Worm (Caenorhabditis elegans) whole organism, mixed stage, embryonic: ENCODE data around the gene F21H12.3.

ENCODE experiments used
- M03D4.4 ChIP-seq: sonication (generic microtip); optimal IDR thresholded peaks from 2 replicates; lab custom pipeline; 2017; ENCODE audit warnings: mild to moderate bottlenecking, missing genetic modification characterization, missing compliant biosample characterization
- blmp-1 ChIP-seq: fragments of 150-350 bp; optimal IDR thresholded peaks from 2 replicates; lab custom pipeline; 2014; ENCODE audit warnings: missing biosample characterization, missing genetic modification characterization
- ceh-43 ChIP-seq: fragments of 200-800 bp; sonication (Bioruptor generic); optimal IDR thresholded peaks from 2 replicates; lab custom pipeline; 2018; ENCODE audit warnings: mild to moderate bottlenecking, missing genetic modification characterization, moderate library complexity, missing compliant biosample characterization
- ceh-83 ChIP-seq: fragments of 200-800 bp; sonication (Bioruptor generic); optimal IDR thresholded peaks from 2 replicates; lab custom pipeline; 2018; ENCODE audit warnings: mild to moderate bottlenecking, missing genetic modification characterization, missing compliant biosample characterization
- ces-1 ChIP-seq: fragments of 150-350 bp; optimal IDR thresholded peaks from 2 replicates; lab custom pipeline; 2014; ENCODE audit warnings: missing biosample characterization, missing genetic modification reagents, missing genetic modification characterization
- cnd-1 ChIP-seq: fragments of 200-800 bp; sonication (Bioruptor generic); optimal IDR thresholded peaks from 2 replicates; lab custom pipeline; 2018; ENCODE audit warnings: mild to moderate bottlenecking, missing genetic modification characterization, missing compliant biosample characterization
- drap-1 ChIP-seq: fragments of 200-800 bp; sonication (Bioruptor generic); optimal IDR thresholded peaks from 3 replicates; lab custom pipeline; 2018; ENCODE audit warnings: mild to moderate bottlenecking, missing genetic modification characterization, missing compliant biosample characterization
- elt-1 ChIP-seq: sonication (generic microtip); optimal IDR thresholded peaks from 2 replicates; lab custom pipeline; 2017; ENCODE audit warnings: missing genetic modification characterization, mild to moderate bottlenecking, missing compliant biosample characterization, antibody characterized with exemption, moderate library complexity, borderline replicate concordance; ENCODE audit not compliant: insufficient read depth
- elt-3 ChIP-seq: fragments of 150-350 bp; optimal IDR thresholded peaks from 2 replicates; lab custom pipeline; 2014; ENCODE audit warnings: missing biosample characterization, missing genetic modification characterization
- flh-1 ChIP-seq: fragments of 200-800 bp; sonication (Bioruptor generic); optimal IDR thresholded peaks from 2 replicates; lab custom pipeline; 2018; ENCODE audit warnings: mild to moderate bottlenecking, missing genetic modification characterization, moderate library complexity, missing compliant biosample characterization
- ham-2 ChIP-seq: fragments of 200-800 bp; sonication (Bioruptor generic); optimal IDR thresholded peaks from 2 replicates; lab custom pipeline; 2018; ENCODE audit warnings: mild to moderate bottlenecking, missing genetic modification characterization, missing compliant biosample characterization
- lin-13 ChIP-seq: fragments of 150-350 bp; optimal IDR thresholded peaks from 2 replicates; lab custom pipeline; 2014; ENCODE audit warnings: missing biosample characterization, missing genetic modification characterization
- lin-32 ChIP-seq: fragments of 200-800 bp; sonication (Bioruptor generic); optimal IDR thresholded peaks from 2 replicates; lab custom pipeline; 2018; ENCODE audit warnings: mild to moderate bottlenecking, missing genetic modification characterization, missing compliant biosample characterization
- lsy-2 ChIP-seq: fragments of 150-350 bp; optimal IDR thresholded peaks from 2 replicates; lab custom pipeline; 2014; ENCODE audit warnings: missing biosample characterization, missing genetic modification characterization
- mab-5 ChIP-seq: fragments of 150-350 bp; optimal IDR thresholded peaks from 2 replicates; lab custom pipeline; 2014; ENCODE audit warnings: missing biosample characterization, missing genetic modification characterization
- mep-1 ChIP-seq: fragments of 150-350 bp; optimal IDR thresholded peaks from 2 replicates; lab custom pipeline; 2017; ENCODE audit warnings: missing biosample characterization, missing genetic modification reagents, missing genetic modification characterization, inconsistent platforms
- mls-2 ChIP-seq: sonication (generic microtip); optimal IDR thresholded peaks from 2 replicates; lab custom pipeline; 2016; ENCODE audit warnings: mild to moderate bottlenecking, missing genetic modification characterization, moderate library complexity, missing compliant biosample characterization
- nhr-12 ChIP-seq: fragments of 150-350 bp; optimal IDR thresholded peaks from 2 replicates; lab custom pipeline; 2014; ENCODE audit warnings: missing biosample characterization, missing genetic modification characterization
- nhr-237 ChIP-seq: fragments of 150-350 bp; optimal IDR thresholded peaks from 2 replicates; lab custom pipeline; 2014; ENCODE audit warnings: missing biosample characterization, missing genetic modification characterization
- nhr-28 ChIP-seq: fragments of 150-350 bp; optimal IDR thresholded peaks from 2 replicates; lab custom pipeline; 2014; ENCODE audit warnings: missing biosample characterization, missing genetic modification characterization
- nhr-76 ChIP-seq: sonication (generic microtip); optimal IDR thresholded peaks from 2 replicates; lab custom pipeline; 2017; ENCODE audit warnings: missing biosample characterization, missing genetic modification characterization
- pha-4 ChIP-seq: fragments of 150-350 bp; optimal IDR thresholded peaks from 2 replicates; lab custom pipeline; 2018; ENCODE audit warnings: missing biosample characterization, missing genetic modification reagents, missing genetic modification characterization
- sem-2 ChIP-seq: fragments of 200-800 bp; sonication (Bioruptor generic); optimal IDR thresholded peaks from 2 replicates; lab custom pipeline; 2018; ENCODE audit warnings: mild to moderate bottlenecking, missing genetic modification characterization, missing compliant biosample characterization
- snpc-4 ChIP-seq: fragments of 150-350 bp; optimal IDR thresholded peaks from 2 replicates; lab custom pipeline; 2014; ENCODE audit warnings: missing biosample characterization, missing genetic modification characterization
- sptf-1 ChIP-seq: sonication (generic microtip); optimal IDR thresholded peaks from 2 replicates; lab custom pipeline; 2017; ENCODE audit warnings: mild to moderate bottlenecking, missing genetic modification characterization, moderate library complexity, missing compliant biosample characterization
- tbx-8 ChIP-seq: fragments of 200-800 bp; sonication (Bioruptor generic); optimal IDR thresholded peaks from 2 replicates; lab custom pipeline; 2018; ENCODE audit warnings: mild to moderate bottlenecking, missing genetic modification characterization, moderate library complexity, missing compliant biosample characterization
- unc-120 ChIP-seq: sonication (generic microtip); optimal IDR thresholded peaks from 2 replicates; lab custom pipeline; 2017; ENCODE audit warnings: missing genetic modification characterization, missing compliant biosample characterization; ENCODE audit not compliant: poor library complexity, severe bottlenecking
- unc-39 ChIP-seq: fragments of 150-350 bp; optimal IDR thresholded peaks from 2 replicates; lab custom pipeline; 2014; ENCODE audit warnings: missing biosample characterization, missing genetic modification characterization
- unc-62 ChIP-seq: fragments of 150-350 bp; optimal IDR thresholded peaks from 2 replicates; lab custom pipeline; 2014; ENCODE audit warnings: missing biosample characterization, missing genetic modification reagents, missing genetic modification characterization
- zip-8 ChIP-seq: fragments of 150-350 bp; optimal IDR thresholded peaks from 2 replicates; lab custom pipeline; 2014; ENCODE audit warnings: missing biosample characterization, missing genetic modification characterization
- ztf-11 ChIP-seq: fragments of 150-350 bp; optimal IDR thresholded peaks from 2 replicates; lab custom pipeline; 2014; ENCODE audit warnings: missing biosample characterization, missing genetic modification characterization

F21H12.3 gene

DNA sequence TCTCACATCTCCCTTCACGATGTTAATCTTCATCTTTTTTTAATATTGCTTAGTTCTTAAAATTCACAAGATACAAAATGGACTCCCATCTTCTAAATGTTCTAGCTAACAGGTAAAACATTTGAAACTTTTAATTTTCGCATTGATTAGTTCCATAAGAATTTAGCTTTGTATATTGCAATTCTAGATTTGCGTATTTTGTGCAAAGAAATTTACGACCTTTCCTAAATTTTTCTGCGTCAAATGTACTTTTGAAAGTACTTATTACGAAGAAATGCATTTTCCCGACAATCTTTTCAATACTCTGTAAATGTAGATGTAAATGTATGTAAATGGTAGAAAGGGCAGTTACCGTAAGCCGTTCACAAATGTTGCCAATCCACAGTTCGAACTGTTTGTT lies 21.3 kb downstream of the F21H12.3 start:
- TF ChIP-seq zip-8 = no peak

DNA sequence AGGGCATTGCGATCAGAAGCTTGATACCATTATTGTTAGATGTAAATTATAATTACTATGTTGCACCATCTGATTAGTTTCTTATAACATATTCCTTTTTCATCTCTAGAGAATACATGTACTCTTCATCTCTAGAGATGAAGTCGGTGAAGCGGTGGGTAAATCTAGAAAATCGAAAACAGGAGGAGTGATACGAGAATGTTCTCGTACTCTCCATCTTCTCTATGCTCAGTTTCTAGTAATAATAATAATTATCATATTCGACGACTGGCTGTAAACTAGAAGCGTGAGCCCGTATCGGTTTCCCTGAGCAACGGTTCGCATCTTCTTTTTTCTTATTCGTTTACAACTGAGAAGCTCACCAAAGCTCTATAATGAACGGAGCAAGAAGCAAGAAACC lies 25.1 kb downstream of the F21H12.3 start:
- TF ChIP-seq nhr-12 (tag; lab: Kevin White, UChicago) = no peak
- TF ChIP-seq lin-32 (GFP tag; lab: Kevin White, UChicago) = no peak
- no peak for TF ChIP-seq flh-1 (GFP tag; lab: Kevin White, UChicago)
- TF ChIP-seq ham-2 (GFP tag; lab: Kevin White, UChicago) = no peak
- TF ChIP-seq ceh-43 (GFP tag; lab: Kevin White, UChicago) = no peak
- TF ChIP-seq cnd-1 = no peak
- TF ChIP-seq lsy-2 = no peak
- no peak for TF ChIP-seq blmp-1 (tag; lab: Kevin White, UChicago)
- TF ChIP-seq mab-5 (tag; lab: Kevin White, UChicago) = no peak
- no peak for TF ChIP-seq ztf-11
- no peak for TF ChIP-seq nhr-76 (tag; lab: Kevin White, UChicago)
- no peak for TF ChIP-seq M03D4.4 (tag; lab: Kevin White, UChicago)
- no peak for TF ChIP-seq sptf-1 (tag; lab: Kevin White, UChicago)
- no peak for TF ChIP-seq elt-1 (tag; lab: Kevin White, UChicago)
- TF ChIP-seq zip-8 = no peak
- TF ChIP-seq ceh-83 (GFP tag; lab: Kevin White, UChicago) = no peak
- TF ChIP-seq lin-13 (tag; lab: Kevin White, UChicago) = no peak
- no peak for TF ChIP-seq tbx-8

DNA sequence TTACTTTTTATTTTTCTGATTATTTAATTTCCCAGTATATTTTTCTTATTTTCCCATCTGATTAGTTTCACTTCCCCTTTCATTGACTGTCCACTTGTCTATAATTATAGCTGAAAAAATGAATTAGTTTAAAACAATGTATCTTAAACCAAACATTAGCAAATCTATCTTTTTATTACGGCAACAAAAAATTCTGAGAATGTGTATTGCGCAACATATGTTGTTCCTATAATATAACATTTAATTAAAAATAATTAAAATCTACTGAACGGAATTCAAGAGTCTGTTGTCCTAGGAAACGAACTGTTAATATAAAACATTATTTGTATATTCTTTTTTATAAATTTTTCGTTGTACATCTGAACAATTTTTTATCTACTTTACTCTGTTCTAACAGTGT lies 27.3 kb downstream of the F21H12.3 start:
- no peak for TF ChIP-seq sem-2 (GFP tag; lab: Kevin White, UChicago)
- peak; percentile 94 for TF ChIP-seq zip-8
- no peak for TF ChIP-seq nhr-237

DNA sequence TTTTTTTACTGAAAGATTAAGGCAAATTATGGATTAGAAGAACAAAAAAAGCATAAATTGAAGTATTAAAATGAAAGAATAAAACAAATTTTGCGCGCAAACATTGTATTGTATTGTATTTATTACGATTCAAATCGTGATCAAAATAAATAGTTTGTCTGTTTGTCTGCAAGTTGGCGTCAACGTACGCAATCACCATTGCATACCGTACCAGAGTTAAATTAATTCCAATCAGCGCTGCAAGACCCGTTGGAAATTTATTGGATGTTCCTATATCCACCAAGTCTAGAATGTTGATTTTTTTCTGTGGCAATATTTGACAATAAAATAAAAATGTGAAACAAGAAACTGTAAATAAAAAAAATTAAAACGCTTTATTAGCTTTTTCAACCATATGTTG lies 30.5 kb downstream of the F21H12.3 start, which contains the start of gene heri-1:
TSS of gene heri-1 (minus strand) at position 8 of the 400 bp plus-strand sequence.
- TF ChIP-seq ceh-83 (GFP tag; lab: Kevin White, UChicago) (no peak), pha-4 (no peak), unc-120 (tag; lab: Kevin White, UChicago) (no peak), blmp-1 (tag; lab: Kevin White, UChicago) (no peak), drap-1 (GFP tag; lab: Kevin White, UChicago) (no peak), M03D4.4 (tag; lab: Kevin White, UChicago) (no peak), lin-13 (tag; lab: Kevin White, UChicago) (no peak), sptf-1 (tag; lab: Kevin White, UChicago) (no peak), snpc-4 (tag; lab: Kevin White, UChicago) (no peak), elt-1 (tag; lab: Kevin White, UChicago) (no peak), nhr-28 (tag; lab: Kevin White, UChicago) (no peak), tbx-8 (no peak)

DNA sequence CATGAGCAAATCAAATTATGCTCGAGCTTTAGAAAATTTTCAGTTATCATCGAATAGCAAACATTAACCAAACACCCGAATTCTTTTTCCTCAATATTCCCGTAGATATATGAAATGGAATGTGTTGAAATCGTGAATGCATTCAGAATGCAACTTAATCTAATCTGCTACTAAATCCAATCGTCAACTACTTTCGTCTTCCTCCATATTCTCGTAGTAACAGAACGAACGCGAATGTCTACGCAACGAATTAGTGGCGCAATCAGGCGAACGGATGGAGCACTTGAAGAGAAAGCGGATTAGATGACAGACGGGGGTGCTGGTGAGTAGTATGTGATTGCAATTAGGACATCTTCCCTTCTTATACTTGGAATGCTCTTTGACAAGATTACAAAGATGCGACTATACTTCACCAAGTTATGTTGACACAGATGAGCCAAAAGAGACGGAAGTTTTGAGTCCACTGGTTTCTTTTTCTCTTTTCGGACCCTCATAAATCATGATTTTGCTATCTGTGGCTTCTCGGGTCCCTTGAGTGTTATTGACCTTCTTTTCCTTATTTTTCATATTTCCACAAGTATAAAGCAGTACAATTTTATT lies 31.2 kb downstream of the F21H12.3 start:
- TF ChIP-seq ces-1 (GFP tag; lab: Kevin White, UChicago) (peak; percentile 99), mls-2 (tag; lab: Kevin White, UChicago) (peak; percentile 5), unc-62 (GFP tag; lab: Kevin White, UChicago) (peak; percentile 22), blmp-1 (tag; lab: Kevin White, UChicago) (no peak), elt-3 (tag; lab: Kevin White, UChicago) (no peak), zip-8 (peak; percentile 28), flh-1 (GFP tag; lab: Kevin White, UChicago) (no peak), ceh-83 (GFP tag; lab: Kevin White, UChicago) (no peak), M03D4.4 (tag; lab: Kevin White, UChicago) (no peak), mep-1 (tag; lab: Kevin White, UChicago) (no peak)

DNA sequence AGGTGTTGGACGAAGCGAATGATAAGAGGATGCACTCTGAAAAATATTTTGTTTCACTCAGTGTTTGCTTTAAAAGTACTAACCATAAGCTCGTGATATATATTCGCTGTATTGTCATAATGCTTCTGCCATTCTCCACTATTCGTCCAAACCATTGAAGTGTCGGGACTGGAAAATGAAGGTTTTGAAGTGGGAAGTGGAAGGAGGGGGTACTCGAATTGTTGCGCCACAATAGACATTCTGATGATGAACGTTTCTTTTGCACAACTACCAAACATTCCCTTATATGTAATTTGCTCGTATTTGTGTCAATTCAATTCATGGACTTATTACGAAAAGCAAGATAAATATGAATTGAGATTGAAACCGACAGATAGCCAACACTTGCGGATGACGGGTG lies 32.6 kb downstream of the F21H12.3 start:
- no peak for TF ChIP-seq ham-2 (GFP tag; lab: Kevin White, UChicago)
- TF ChIP-seq nhr-237 = no peak
- TF ChIP-seq mep-1 (tag; lab: Kevin White, UChicago) = no peak
- no peak for TF ChIP-seq zip-8
- no peak for TF ChIP-seq drap-1 (GFP tag; lab: Kevin White, UChicago)
- TF ChIP-seq blmp-1 (tag; lab: Kevin White, UChicago) = no peak
- no peak for TF ChIP-seq flh-1 (GFP tag; lab: Kevin White, UChicago)
- TF ChIP-seq unc-39 (tag; lab: Kevin White, UChicago) = no peak
- no peak for TF ChIP-seq ceh-83 (GFP tag; lab: Kevin White, UChicago)
